Fruit fly (Drosophila melanogaster): ENCODE data around the gene LanB1.

LanB1 gene

DNA sequence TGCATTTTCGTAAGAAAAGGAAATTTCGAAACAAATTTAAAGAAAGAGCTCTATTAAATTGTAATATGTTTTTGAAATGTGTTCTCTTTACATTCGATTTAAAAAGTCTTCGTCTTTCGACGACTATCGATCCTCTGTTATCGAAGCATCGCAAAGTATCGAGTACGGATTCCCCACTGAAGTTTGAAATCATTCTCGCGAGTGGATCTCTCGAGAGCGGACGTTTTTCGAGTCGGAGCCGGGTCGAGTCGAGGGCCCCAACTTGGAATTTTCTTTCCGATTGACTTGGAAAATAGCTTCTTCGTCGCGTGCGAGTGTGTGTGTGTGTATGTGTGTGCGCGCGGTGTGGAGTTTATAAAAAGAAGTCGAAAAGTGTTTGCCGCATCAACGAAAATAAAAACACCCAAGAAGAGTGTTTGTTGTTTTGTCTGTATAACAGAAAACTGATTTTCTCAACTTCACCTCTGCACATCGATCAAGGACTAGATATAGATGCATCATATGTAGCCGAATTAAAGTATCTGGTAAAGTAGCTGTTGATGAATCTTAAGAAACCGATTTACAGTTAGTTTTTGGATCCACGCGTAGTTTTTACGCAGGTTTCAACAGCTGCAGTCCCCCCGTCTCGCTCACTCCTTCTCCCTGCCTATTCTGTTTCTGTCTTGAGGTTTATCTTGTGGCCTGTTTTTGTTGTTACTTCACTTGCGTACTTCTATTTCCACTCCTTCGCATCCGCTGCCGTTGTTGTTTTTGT is at the start of gene LanB1 (continued):
- TF ChIP-seq salr (GFP tag; optimal IDR thresholded peaks at IDR 0.05) (no peak), Eip93F (GFP tag; optimal IDR thresholded peaks at IDR 0.05) (no peak), OdsH (GFP tag; optimal IDR thresholded peaks at IDR 0.05) (no peak), fd85E (GFP tag; optimal IDR thresholded peaks at IDR 0.05) (no peak), CG4318 (GFP tag; optimal IDR thresholded peaks at IDR 0.05) (no peak), Ets21C (GFP tag; optimal IDR thresholded peaks at IDR 0.05) (no peak), Blimp-1 (GFP tag; optimal IDR thresholded peaks at IDR 0.05) (no peak), CG7368 (GFP tag; optimal IDR thresholded peaks at IDR 0.05) (no peak)

DNA sequence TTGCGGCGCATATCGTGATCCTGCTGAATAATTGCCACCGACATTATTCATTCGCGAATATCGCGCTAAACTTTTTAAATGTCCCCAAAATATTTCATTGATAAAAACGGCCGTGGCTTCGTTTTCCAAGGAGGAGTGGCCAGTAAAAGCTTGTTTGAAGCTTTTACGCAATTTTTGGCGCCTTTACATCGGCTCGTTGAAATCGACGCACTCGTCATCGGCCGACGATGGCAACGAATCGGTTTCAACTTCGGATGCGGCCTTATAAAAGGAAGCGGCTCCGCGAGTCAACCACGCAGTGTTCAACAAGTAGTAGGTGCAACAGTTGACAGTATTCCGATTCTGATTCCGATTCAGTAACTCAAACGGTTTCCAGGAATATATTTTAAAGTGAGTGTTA is 43.9 kb upstream of the LanB1 start, which contains the start of gene CG7191:
Gene CG7191, plus strand, starts transcription at position 301 of the 400 bp plus-strand sequence.
- TF ChIP-seq CG11762 (GFP tag; optimal IDR thresholded peaks at IDR 0.05; ENCODE audit: insufficient read depth) = no peak
- no peak for TF ChIP-seq eg (GFP tag; IDR thresholded peaks at IDR 0.05)
- no peak for TF ChIP-seq Eip78C (GFP tag)
- TF ChIP-seq Sox15 (GFP tag; optimal IDR thresholded peaks at IDR 0.05) = no peak
- TF ChIP-seq CG15336 (GFP tag; IDR thresholded peaks at IDR 0.05) = no peak
- TF ChIP-seq CG8319 (GFP tag; optimal IDR thresholded peaks at IDR 0.05) = no peak
- TF ChIP-seq CG3919 (GFP tag; optimal IDR thresholded peaks at IDR 0.05) = no peak
- TF ChIP-seq Sox14 (GFP tag; optimal IDR thresholded peaks at IDR 0.05) = no peak
- TF ChIP-seq fd85E (GFP tag; optimal IDR thresholded peaks at IDR 0.05) = no peak
- no peak for TF ChIP-seq achi (GFP tag; optimal IDR thresholded peaks at IDR 0.05)
- TF ChIP-seq Hr38 (GFP tag; optimal IDR thresholded peaks at IDR 0.05) = no peak
- TF ChIP-seq CG16779 (tag; optimal IDR thresholded peaks at IDR 0.05) = no peak
- no peak for TF ChIP-seq svp (GFP tag)
- no peak for TF ChIP-seq Smox (GFP tag; optimal IDR thresholded peaks at IDR 0.05)
- TF ChIP-seq Ets96B (tag; optimal IDR thresholded peaks at IDR 0.05) = no peak
- no peak for TF ChIP-seq pdm3 (GFP tag; optimal IDR thresholded peaks at IDR 0.05)
- TF ChIP-seq CG6276 (GFP tag; optimal IDR thresholded peaks at IDR 0.05) = no peak
- no peak for TF ChIP-seq net (GFP tag; optimal IDR thresholded peaks at IDR 0.05)
- TF ChIP-seq CG10669 (GFP tag; optimal IDR thresholded peaks at IDR 0.05) = no peak
- no peak for TF ChIP-seq ss (GFP tag; optimal IDR thresholded peaks at IDR 0.05)

DNA sequence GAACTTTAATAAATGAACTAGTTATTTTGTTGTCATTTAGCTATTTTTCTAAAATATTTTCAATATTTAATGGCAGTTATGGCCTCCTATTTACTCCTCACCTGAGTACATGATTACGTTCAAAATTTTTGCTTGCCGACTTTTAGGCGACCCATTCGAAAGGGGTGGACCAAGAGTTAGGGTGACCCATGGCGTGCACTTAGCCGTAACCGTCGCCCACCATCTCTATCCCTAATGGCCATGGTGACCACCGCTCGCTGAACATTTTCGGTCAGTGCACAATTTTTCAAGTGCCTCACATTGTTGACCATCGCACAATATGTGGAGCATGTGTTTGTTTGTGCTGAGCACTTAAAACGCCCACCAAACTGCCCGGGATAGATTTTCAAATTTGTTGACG is 39.3 kb upstream of the LanB1 start:
- TF ChIP-seq dsx (GFP tag; optimal IDR thresholded peaks at IDR 0.05; ENCODE audit: poor library complexity, severe bottlenecking) (no peak), CG11294 (GFP tag; IDR thresholded peaks at IDR 0.05) (peak; percentile 9; the same call in 1 of the 2 replicates)

DNA sequence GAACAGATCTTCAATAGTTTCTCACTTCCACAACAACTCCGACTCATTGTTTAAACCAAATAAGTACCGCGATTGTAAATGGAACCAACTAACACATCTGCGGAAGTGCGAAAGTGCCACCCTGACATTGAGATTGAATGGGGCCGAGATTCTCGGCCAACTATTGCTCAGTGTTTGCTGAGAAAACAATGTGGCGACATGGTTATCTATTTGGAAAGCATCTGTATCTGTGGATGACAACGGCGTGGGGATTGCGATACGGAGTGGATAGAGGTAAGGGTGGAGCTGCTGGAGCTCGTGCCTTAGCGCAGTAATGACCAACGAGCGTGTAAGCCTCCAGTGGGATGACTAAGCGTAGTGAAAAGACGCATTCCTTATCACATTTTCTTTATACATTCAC is 36.0 kb upstream of the LanB1 start:
- TF ChIP-seq fkh (GFP tag; optimal IDR thresholded peaks at IDR 0.05) = peak; percentile 60
- no peak for TF ChIP-seq spab (GFP tag; optimal IDR thresholded peaks at IDR 0.05)
- no peak for TF ChIP-seq CG32006 (GFP tag; optimal IDR thresholded peaks at IDR 0.05)

DNA sequence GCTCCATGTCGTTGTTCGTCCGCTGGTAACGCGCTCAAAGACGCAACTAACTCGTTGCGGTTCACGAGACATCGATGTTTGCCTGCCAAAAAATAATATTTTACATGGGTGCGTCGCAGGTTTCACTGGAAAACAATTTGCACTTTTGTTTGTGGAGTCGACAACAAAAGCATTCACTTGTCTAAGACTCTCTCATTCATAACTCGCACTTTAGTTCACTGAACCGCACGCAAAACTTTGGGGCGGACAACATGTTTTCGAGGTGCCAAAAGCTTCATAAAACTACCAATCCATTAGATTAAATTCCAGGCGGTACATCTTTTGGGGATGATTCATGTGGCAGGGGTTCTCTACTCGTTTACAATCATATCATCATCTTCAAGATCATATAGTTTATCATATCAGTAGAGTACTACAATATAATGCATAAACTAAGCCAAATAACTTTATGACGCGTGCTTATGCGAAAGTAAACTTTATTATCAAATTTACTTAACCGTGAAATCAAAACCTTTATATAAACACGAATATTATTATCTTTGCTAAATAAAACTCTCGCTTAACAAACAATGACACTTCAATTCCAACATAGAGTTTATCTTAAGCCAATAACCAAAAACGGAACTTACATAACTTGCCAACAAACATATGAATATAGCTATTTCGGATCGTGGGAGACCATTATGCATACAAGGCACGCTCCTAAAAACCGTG is 33.1 kb upstream of the LanB1 start, which contains the start of gene CG7179:
Gene CG7179, minus strand, starts transcription at position 51 of the 714 bp plus-strand sequence.
- no peak for TF ChIP-seq CG6854 (GFP tag; optimal IDR thresholded peaks at IDR 0.05)
- TF ChIP-seq ss (GFP tag; optimal IDR thresholded peaks at IDR 0.05) = no peak
- no peak for TF ChIP-seq Hr4 (GFP tag; optimal IDR thresholded peaks at IDR 0.05)
- no peak for TF ChIP-seq Smox (GFP tag; optimal IDR thresholded peaks at IDR 0.05)
- peak; percentile 72 for TF ChIP-seq fkh (GFP tag; optimal IDR thresholded peaks at IDR 0.05)
- TF ChIP-seq dac (GFP tag; optimal IDR thresholded peaks at IDR 0.05) = no peak

Data from whole organism, prepupa.